Worm (Caenorhabditis elegans) whole organism, midembryonic: ENCODE data around the gene F59F3.6.

ENCODE experiments used
- T22C8.4 ChIP-seq: fragments of 200-800 bp; sonication (Bioruptor generic); IDR thresholded peaks from 2 replicates; pipeline ENCODE4 v1.3.6; 2022; ENCODE audit warnings: missing genetic modification characterization, missing compliant biosample characterization
- flt-1 ChIP-seq: fragments of 200-800 bp; sonication (Bioruptor generic); IDR thresholded peaks from 2 replicates; pipeline ENCODE4 v1.3.6; 2022; ENCODE audit warnings: missing genetic modification characterization, missing compliant biosample characterization
- klf-2 ChIP-seq: fragments of 200-800 bp; sonication (Bioruptor generic); conservative IDR thresholded peaks from 2 replicates; pipeline ENCODE4 v1.3.6; 2022; ENCODE audit warnings: missing genetic modification reagents, missing genetic modification characterization, missing compliant biosample characterization
- ref-1 ChIP-seq: fragments of 200-800 bp; sonication (Bioruptor generic); conservative IDR thresholded peaks from 2 replicates; pipeline ENCODE4 v1.3.6; 2022; ENCODE audit warnings: missing genetic modification reagents, missing genetic modification characterization, missing compliant biosample characterization
- ztf-23 ChIP-seq: fragments of 200-800 bp; sonication (Bioruptor generic); IDR thresholded peaks from 2 replicates; pipeline ENCODE4 v1.3.6; 2022; ENCODE audit warnings: missing genetic modification reagents, missing genetic modification characterization, missing compliant biosample characterization

ce11 chrX:10951168-10951567, 47.9 kb downstream of the F59F3.6 start, which contains the start of gene K09C8.7:
- no peak for TF ChIP-seq T22C8.4
- no peak for TF ChIP-seq flt-1 (GFP tag; lab: Robert Waterston, UW)
- TF ChIP-seq ztf-23 (GFP tag; lab: Robert Waterston, UW) = no peak
- no peak for TF ChIP-seq klf-2
- TF ChIP-seq ref-1 = no peak
